Worm (Caenorhabditis elegans) whole organism, L4 larva: Measurements from ENCODE around the gene F11D11.6.

Source experiments
- F10B5.3 ChIP-seq: sonication (generic microtip); optimal IDR thresholded peaks from 2 replicates; lab custom pipeline; 2016; ENCODE audit warnings: mild to moderate bottlenecking, missing genetic modification characterization, missing compliant biosample characterization
- F26F4.8 ChIP-seq: fragments of 200-800 bp; sonication (Bioruptor generic); conservative IDR thresholded peaks from 2 replicates; pipeline ENCODE4 v1.3.6; 2022; ENCODE audit warnings: missing genetic modification characterization, missing compliant biosample characterization
- F44E2.7 ChIP-seq: fragments of 200-800 bp; sonication (Bioruptor generic); IDR thresholded peaks from 2 replicates; pipeline ENCODE4 v2.1.2; 2022; ENCODE audit warnings: missing genetic modification characterization, missing compliant biosample characterization
- F49E8.2 ChIP-seq: sonication (generic microtip); optimal IDR thresholded peaks from 2 replicates; lab custom pipeline; 2016; ENCODE audit warnings: missing compliant biosample characterization, mild to moderate bottlenecking, missing genetic modification characterization, borderline replicate concordance
- T20F7.1 ChIP-seq: fragments of 200-800 bp; sonication (Bioruptor generic); optimal IDR thresholded peaks from 2 replicates; lab custom pipeline; 2018; ENCODE audit warnings: mild to moderate bottlenecking, missing genetic modification characterization, missing compliant biosample characterization
- Y48G9A.11 ChIP-seq: fragments of 200-800 bp; sonication (Bioruptor generic); IDR thresholded peaks from 2 replicates; pipeline ENCODE4 v1.3.6; 2022; ENCODE audit warnings: missing genetic modification reagents, missing genetic modification characterization, missing compliant biosample characterization
- aha-1 ChIP-seq: fragments of 150-350 bp; peaks from one replicate; lab custom pipeline; 2014; ENCODE audit warnings: missing biosample characterization, missing genetic modification characterization
- cey-2 ChIP-seq: sonication (generic microtip); optimal IDR thresholded peaks from 3 replicates; lab custom pipeline; 2017; ENCODE audit warnings: missing genetic modification characterization, mild to moderate bottlenecking, missing compliant biosample characterization, antibody characterized with exemption, borderline replicate concordance; ENCODE audit not compliant: insufficient read depth
- daf-12 ChIP-seq: fragments of 150-350 bp; optimal IDR thresholded peaks from 2 replicates; lab custom pipeline; 2014; ENCODE audit warnings: missing biosample characterization, missing genetic modification reagents, missing genetic modification characterization
- daf-16 ChIP-seq, 3 experiments: sonication (generic microtip); optimal IDR thresholded peaks; 2 replicates each; lab custom pipeline; 2016 to 2017; ENCODE audit warnings: missing genetic modification characterization in 3 of 3, missing genetic modification reagents in 3 of 3, mild to moderate bottlenecking in 2 of 3, missing compliant biosample characterization in 2 of 3, missing biosample characterization in 1 of 3, moderate library complexity in 1 of 3
- dmd-6 ChIP-seq: fragments of 200-800 bp; sonication (Bioruptor generic); IDR thresholded peaks from 2 replicates; pipeline ENCODE4 v1.3.6; 2022; ENCODE audit warnings: missing genetic modification reagents, missing genetic modification characterization, missing compliant biosample characterization
- dmd-8 ChIP-seq: fragments of 200-800 bp; sonication (Bioruptor generic); IDR thresholded peaks from 2 replicates; pipeline ENCODE4 v1.3.6; 2022; ENCODE audit warnings: missing genetic modification characterization, missing compliant biosample characterization
- dmd-9 ChIP-seq: fragments of 200-800 bp; sonication (Bioruptor generic); IDR thresholded peaks from 2 replicates; pipeline ENCODE4 v1.3.6; 2022; ENCODE audit warnings: missing genetic modification reagents, missing genetic modification characterization, missing compliant biosample characterization
- duxl-1 ChIP-seq: sonication (generic microtip); optimal IDR thresholded peaks from 2 replicates; lab custom pipeline; 2016; ENCODE audit warnings: mild to moderate bottlenecking, missing genetic modification characterization, moderate library complexity, missing compliant biosample characterization; ENCODE audit not compliant: poor library complexity
- dve-1 ChIP-seq: sonication (generic microtip); optimal IDR thresholded peaks from 2 replicates; lab custom pipeline; 2017; ENCODE audit warnings: antibody characterized with exemption, mild to moderate bottlenecking, missing genetic modification characterization, missing compliant biosample characterization; ENCODE audit not compliant: insufficient read depth
- gei-8 ChIP-seq: fragments of 200-800 bp; sonication (Bioruptor generic); optimal IDR thresholded peaks from 2 replicates; lab custom pipeline; 2018; ENCODE audit warnings: mild to moderate bottlenecking, missing genetic modification characterization, missing compliant biosample characterization
- hlh-30 ChIP-seq: sonication (generic microtip); optimal IDR thresholded peaks from 2 replicates; lab custom pipeline; 2017; ENCODE audit warnings: antibody characterized with exemption, mild to moderate bottlenecking, missing genetic modification characterization, missing compliant biosample characterization; ENCODE audit not compliant: insufficient read depth
- hmg-1.1 ChIP-seq: fragments of 200-800 bp; sonication (Bioruptor generic); IDR thresholded peaks from 2 replicates; pipeline ENCODE4 v1.3.6; 2022; ENCODE audit warnings: missing genetic modification reagents, missing genetic modification characterization, missing compliant biosample characterization
- lim-7 ChIP-seq: fragments of 200-800 bp; sonication (Bioruptor generic); IDR thresholded peaks from 2 replicates; pipeline ENCODE4 v1.3.6; 2022; ENCODE audit warnings: missing genetic modification characterization, missing compliant biosample characterization
- lin-13 ChIP-seq: fragments of 150-350 bp; optimal IDR thresholded peaks from 2 replicates; lab custom pipeline; 2014; ENCODE audit warnings: missing biosample characterization, missing genetic modification reagents, missing genetic modification characterization
- madf-5 ChIP-seq, 2 experiments: fragments of 200-800 bp; sonication (Bioruptor generic); IDR thresholded peaks; 2 replicates each; pipeline ENCODE4 v1.3.6; 2022; ENCODE audit warnings: missing compliant biosample characterization in 2 of 2, missing genetic modification characterization in 2 of 2
- mxl-3 ChIP-seq: fragments of 200-800 bp; sonication (Bioruptor generic); optimal IDR thresholded peaks from 2 replicates; lab custom pipeline; 2018; ENCODE audit warnings: mild to moderate bottlenecking, missing genetic modification characterization, missing compliant biosample characterization
- nhr-25 ChIP-seq: sonication (generic microtip); optimal IDR thresholded peaks from 2 replicates; lab custom pipeline; 2017; ENCODE audit warnings: missing genetic modification characterization, mild to moderate bottlenecking, missing compliant biosample characterization, antibody characterized with exemption, moderate library complexity, borderline replicate concordance; ENCODE audit not compliant: insufficient read depth
- nhr-28 ChIP-seq: fragments of 150-350 bp; optimal IDR thresholded peaks from 2 replicates; lab custom pipeline; 2014; ENCODE audit warnings: missing biosample characterization, missing genetic modification characterization
- nhr-6 ChIP-seq: fragments of 150-350 bp; optimal IDR thresholded peaks from 2 replicates; lab custom pipeline; 2014; ENCODE audit warnings: missing biosample characterization, missing genetic modification characterization
- nhr-76 ChIP-seq: fragments of 150-350 bp; optimal IDR thresholded peaks from 2 replicates; lab custom pipeline; 2014; ENCODE audit warnings: missing biosample characterization, missing genetic modification characterization
- nhr-77 ChIP-seq: fragments of 150-350 bp; optimal IDR thresholded peaks from 2 replicates; lab custom pipeline; 2014; ENCODE audit warnings: missing biosample characterization, missing genetic modification characterization
- pqm-1 ChIP-seq: sonication (generic microtip); optimal IDR thresholded peaks from 2 replicates; lab custom pipeline; 2017; ENCODE audit warnings: missing biosample characterization, missing genetic modification characterization
- sdz-12 ChIP-seq: fragments of 200-800 bp; sonication (Bioruptor generic); optimal IDR thresholded peaks from 2 replicates; lab custom pipeline; 2018; ENCODE audit warnings: mild to moderate bottlenecking, missing genetic modification characterization, missing compliant biosample characterization
- set-16 ChIP-seq: fragments of 200-800 bp; sonication (Bioruptor generic); IDR thresholded peaks from 2 replicates; pipeline ENCODE4 v1.3.6; 2022; ENCODE audit warnings: missing genetic modification reagents, missing genetic modification characterization, missing compliant biosample characterization
- skn-1 ChIP-seq: fragments of 150-350 bp; optimal IDR thresholded peaks from 2 replicates; lab custom pipeline; 2014; ENCODE audit warnings: missing biosample characterization, missing genetic modification characterization
- spr-1 ChIP-seq: sonication (generic microtip); optimal IDR thresholded peaks from 2 replicates; lab custom pipeline; 2016; ENCODE audit warnings: mild to moderate bottlenecking, missing genetic modification characterization, missing compliant biosample characterization
- tra-1 ChIP-seq: fragments of 200-800 bp; sonication (Bioruptor generic); IDR thresholded peaks from 2 replicates; pipeline ENCODE4 v1.3.6; 2022; ENCODE audit warnings: missing genetic modification reagents, missing genetic modification characterization, missing compliant biosample characterization
- unc-62 ChIP-seq, 3 experiments: fragments of 150-350 bp in 1 of 3; sonication (generic microtip); optimal IDR thresholded peaks in 2 of 3; peaks in 1 of 3; 1 replicate in 1 of 3; 2 replicates in 2 of 3; lab custom pipeline; 2014 to 2017; ENCODE audit warnings: missing biosample characterization in 3 of 3, missing genetic modification characterization in 3 of 3, missing genetic modification reagents in 3 of 3, missing genotype in 1 of 3
- zag-1 ChIP-seq: fragments of 150-350 bp; optimal IDR thresholded peaks from 2 replicates; lab custom pipeline; 2014; ENCODE audit warnings: missing biosample characterization, missing genetic modification characterization
- ztf-11 ChIP-seq: fragments of 150-350 bp; optimal IDR thresholded peaks from 2 replicates; lab custom pipeline; 2014; ENCODE audit warnings: missing biosample characterization, missing genetic modification characterization

F11D11.6 gene

ce11 chrV:18723604-18724003 is 29.3 kb downstream of the F11D11.6 start (continued):
- TF ChIP-seq lin-13 (peak; percentile 64), hmg-1.1 (peak; percentile 57), hlh-30 (tag; lab: Kevin White, UChicago) (peak; percentile 80)
- TF ChIP-seq, all 104 proteins: peak for 24

DNA sequence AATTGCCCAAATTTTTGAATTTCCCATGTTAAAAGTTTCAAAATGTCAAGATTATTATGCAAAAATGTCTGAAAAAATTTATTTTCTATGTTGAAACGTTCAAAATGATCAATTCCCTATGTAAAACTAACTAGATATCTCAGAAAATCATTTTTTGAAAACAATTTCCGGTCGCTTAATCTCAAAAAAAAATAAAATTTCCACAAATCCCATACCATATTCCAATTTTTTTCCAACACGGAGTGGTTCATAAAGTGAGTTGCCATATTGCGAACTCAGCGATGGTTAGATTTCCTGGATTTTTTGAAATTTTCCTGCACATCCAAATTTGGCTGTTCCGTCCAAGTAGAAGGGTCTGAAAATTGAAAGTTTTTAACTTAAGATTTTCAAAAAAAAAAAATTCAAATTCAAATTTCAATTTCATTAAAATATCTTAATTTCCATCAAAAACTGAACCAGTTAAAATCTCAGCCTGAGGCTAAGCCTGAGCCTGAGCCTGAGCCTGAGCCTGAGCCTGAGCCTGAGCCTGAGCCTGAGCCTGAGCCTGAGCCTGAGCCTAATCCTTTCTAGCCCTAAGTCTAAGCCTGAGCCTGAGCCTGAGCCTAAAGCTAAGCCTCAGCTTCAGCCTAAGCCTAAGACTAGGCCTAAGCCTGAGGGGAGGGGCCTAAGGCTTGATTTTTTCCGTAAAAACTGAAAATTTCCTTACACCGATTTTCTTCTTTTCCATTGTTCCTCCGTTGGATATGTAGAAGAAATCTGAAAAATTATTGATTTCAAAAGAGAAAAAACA is 30.2 kb downstream of the F11D11.6 start:
- no peak for TF ChIP-seq ztf-11 (tag; lab: Kevin White, UChicago)
- no peak for TF ChIP-seq skn-1
- peak; percentile 59 for TF ChIP-seq set-16 (GFP tag; lab: Robert Waterston, UW)
- peak; percentile 55; the same call in 1 of the 2 replicates for TF ChIP-seq dmd-9 (GFP tag; lab: Robert Waterston, UW)

- TF ChIP-seq unc-62 (GFP tag; optimal IDR thresholded peaks at IDR 0.05 in 1 of 2; lab: Kevin White, UChicago) (peak in 1 of 2 experiments; percentile 93), unc-62 (tag; optimal IDR thresholded peaks at IDR 0.05; lab: Kevin White, UChicago) (no peak), dmd-6 (GFP tag; lab: Robert Waterston, UW) (no peak), nhr-77 (tag; lab: Kevin White, UChicago) (no peak), aha-1 (tag; lab: Kevin White, UChicago) (peak; percentile 87)
Measured at ce11 chrV:18721873-18722272, 31.1 kb downstream of the F11D11.6 start.

DNA sequence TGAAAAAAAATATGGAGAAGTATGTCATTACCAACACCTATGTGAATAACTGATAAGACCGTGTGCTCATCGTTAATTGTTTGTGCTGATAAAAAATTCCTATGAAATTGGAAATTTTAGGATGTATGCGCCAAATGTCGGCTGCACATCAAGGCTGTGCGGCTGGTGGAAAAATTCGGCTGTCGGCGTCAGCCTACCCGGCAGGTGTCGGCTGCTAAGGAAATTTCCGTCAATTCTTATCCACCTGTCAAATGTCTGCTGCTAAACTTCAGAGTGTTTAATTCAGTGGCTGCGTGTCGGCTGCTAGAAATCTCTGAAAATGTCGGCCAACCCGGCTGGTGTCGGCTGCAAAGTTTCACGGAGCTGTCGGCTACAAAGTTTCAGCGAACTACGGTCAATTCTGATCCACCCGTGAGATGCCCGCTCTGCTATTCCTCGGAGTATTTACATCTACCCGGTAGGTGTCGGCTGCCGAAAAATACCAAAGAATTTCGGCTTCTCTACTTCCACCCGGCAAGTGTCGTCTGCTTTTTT is 32.9 kb downstream of the F11D11.6 start, which contains the start of gene Y17D7C.2:
Gene Y17D7C.2, minus strand, starts transcription at position 32 of the 534 bp plus-strand sequence.
- TF ChIP-seq Y48G9A.11 (GFP tag; lab: Robert Waterston, UW) (0 out of 2 replicates have a peak, but pooled peaks have one; percentile 46), sdz-12 (no peak), daf-16 (GFP tag; optimal IDR thresholded peaks at IDR 0.05; lab: Kevin White, UChicago) (no peak), daf-16 (tag; optimal IDR thresholded peaks at IDR 0.05; lab: Kevin White, UChicago) (peak; percentile 58), pqm-1 (tag; lab: Kevin White, UChicago) (peak; percentile 79), dmd-9 (GFP tag; lab: Robert Waterston, UW) (peak; percentile 82), nhr-28 (tag; lab: Kevin White, UChicago) (no peak), tra-1 (GFP tag; lab: Robert Waterston, UW) (no peak), duxl-1 (tag; lab: Kevin White, UChicago) (peak; percentile 31), set-16 (GFP tag; lab: Robert Waterston, UW) (0 out of 2 replicates have a peak, but pooled peaks have one; percentile 24)

ce11 chrV:18719412-18719811 is 33.5 kb downstream of the F11D11.6 start:
- TF ChIP-seq aha-1 (tag; lab: Kevin White, UChicago): peak; percentile 48
- TF ChIP-seq skn-1: no peak
- TF ChIP-seq unc-62 (GFP tag; optimal IDR thresholded peaks at IDR 0.05 in 1 of 2; lab: Kevin White, UChicago): peak in 1 of 2 experiments; percentile 65
- TF ChIP-seq unc-62 (tag; optimal IDR thresholded peaks at IDR 0.05; lab: Kevin White, UChicago): no peak

- no peak for TF ChIP-seq daf-12 (tag; lab: Kevin White, UChicago)
- TF ChIP-seq sdz-12: no peak
- TF ChIP-seq lim-7 (GFP tag; lab: Robert Waterston, UW): no peak
- TF ChIP-seq nhr-6: no peak
- no peak for TF ChIP-seq nhr-76 (tag; lab: Kevin White, UChicago)
- no peak for TF ChIP-seq dve-1 (tag; lab: Kevin White, UChicago)
- 0 out of 4 replicates have a peak, but pooled peaks of 1 of the 2 experiments have one; percentile 68 for TF ChIP-seq madf-5 (GFP tag; IDR thresholded peaks at IDR 0.05; lab: Robert Waterston, UW)
- peak; percentile 48; the same call in 1 of the 2 replicates for TF ChIP-seq Y48G9A.11 (GFP tag; lab: Robert Waterston, UW)
- TF ChIP-seq F49E8.2 (tag; lab: Kevin White, UChicago): no peak
- TF ChIP-seq dmd-8: no peak
- no peak for TF ChIP-seq cey-2 (tag; lab: Kevin White, UChicago)
- TF ChIP-seq F26F4.8 (GFP tag; lab: Robert Waterston, UW): peak; percentile 90
- TF ChIP-seq nhr-25 (tag; lab: Kevin White, UChicago): no peak
- TF ChIP-seq dmd-6 (GFP tag; lab: Robert Waterston, UW): no peak
- TF ChIP-seq T20F7.1 (GFP tag; lab: Kevin White, UChicago): no peak
- TF ChIP-seq zag-1 (tag; lab: Kevin White, UChicago): no peak
- TF ChIP-seq mxl-3 (GFP tag; lab: Kevin White, UChicago): no peak
- TF ChIP-seq gei-8 (GFP tag; lab: Kevin White, UChicago): no peak
- peak; percentile 94 for TF ChIP-seq F44E2.7
- no peak for TF ChIP-seq F10B5.3 (tag; lab: Kevin White, UChicago)
- TF ChIP-seq lin-13: no peak
- TF ChIP-seq spr-1 (tag; lab: Kevin White, UChicago): no peak
Measured at ce11 chrV:18712118-18712517, 40.8 kb downstream of the F11D11.6 start.
